Fruit fly (Drosophila melanogaster): ENCODE data around the gene CG45099.

The CG45099 gene

dm6 chr3R:21992909-21993308 is 41.2 kb downstream of the CG45099 start:
- TF ChIP-seq vri (GFP tag; optimal IDR thresholded peaks at IDR 0.05) (no peak), net (GFP tag; optimal IDR thresholded peaks at IDR 0.05) (peak; percentile 64), CG10631 (GFP tag; optimal IDR thresholded peaks at IDR 0.05) (peak; percentile 47), dac (GFP tag; optimal IDR thresholded peaks at IDR 0.05) (no peak), Sox14 (GFP tag; optimal IDR thresholded peaks at IDR 0.05) (peak; percentile 72), esn (GFP tag; optimal IDR thresholded peaks at IDR 0.05) (peak; percentile 27), CG11294 (GFP tag; IDR thresholded peaks at IDR 0.05) (peak; percentile 75), CG7368 (GFP tag; optimal IDR thresholded peaks at IDR 0.05) (peak; percentile 24), acj6 (GFP tag; optimal IDR thresholded peaks at IDR 0.05) (peak; percentile 58), Gug (GFP tag; IDR thresholded peaks at IDR 0.05) (peak; percentile 70; the same call in 1 of the 2 replicates), CG4318 (GFP tag; optimal IDR thresholded peaks at IDR 0.05) (peak; percentile 55), Hr4 (GFP tag; optimal IDR thresholded peaks at IDR 0.05) (peak; percentile 89), Sox15 (GFP tag; optimal IDR thresholded peaks at IDR 0.05) (peak; percentile 36), CG1621 (tag; optimal IDR thresholded peaks at IDR 0.05) (peak; percentile 27), CG34406 (GFP tag; optimal IDR thresholded peaks at IDR 0.05) (peak; percentile 37), Hr39 (GFP tag; optimal IDR thresholded peaks at IDR 0.05) (peak; percentile 71), ss (GFP tag; optimal IDR thresholded peaks at IDR 0.05) (peak in 1 of 2 experiments; percentile 11), dsx (GFP tag; optimal IDR thresholded peaks at IDR 0.05; ENCODE audit: poor library complexity, severe bottlenecking) (peak; percentile 52), Lpt (GFP tag; optimal IDR thresholded peaks at IDR 0.05) (peak; percentile 29), Met (GFP tag; optimal IDR thresholded peaks at IDR 0.05) (peak; percentile 47), CG3919 (GFP tag; optimal IDR thresholded peaks at IDR 0.05) (peak; percentile 64), eg (GFP tag; IDR thresholded peaks at IDR 0.05) (peak; percentile 78), CG32006 (GFP tag; optimal IDR thresholded peaks at IDR 0.05) (peak; percentile 83), svp (GFP tag) (peak; percentile 66), CG16779 (tag; optimal IDR thresholded peaks at IDR 0.05) (no peak), Eip75B (GFP tag; optimal IDR thresholded peaks at IDR 0.05) (no peak), CG3032 (tag; optimal IDR thresholded peaks at IDR 0.05) (peak; percentile 51), CG11902 (GFP tag; optimal IDR thresholded peaks at IDR 0.05) (peak; percentile 52), CG9139 (GFP tag; optimal IDR thresholded peaks at IDR 0.05) (peak; percentile 6), CG6792 (GFP tag; optimal IDR thresholded peaks at IDR 0.05) (peak; percentile 5), fkh (GFP tag; optimal IDR thresholded peaks at IDR 0.05) (no peak), CG8632 (GFP tag; optimal IDR thresholded peaks at IDR 0.05) (peak; percentile 24), CG15336 (GFP tag; IDR thresholded peaks at IDR 0.05) (peak; percentile 82), Ets96B (tag; optimal IDR thresholded peaks at IDR 0.05) (peak; percentile 43), Eip93F (GFP tag; optimal IDR thresholded peaks at IDR 0.05) (no peak), CG31627 (GFP tag; optimal IDR thresholded peaks at IDR 0.05) (peak; percentile 72), pdm3 (GFP tag; optimal IDR thresholded peaks at IDR 0.05) (peak; percentile 75), CG8119 (GFP tag; IDR thresholded peaks at IDR 0.05) (peak; percentile 80), Smox (GFP tag; optimal IDR thresholded peaks at IDR 0.05) (peak; percentile 42), CG10669 (GFP tag; optimal IDR thresholded peaks at IDR 0.05) (peak; percentile 60), CG6163 (GFP tag; IDR thresholded peaks at IDR 0.05) (peak; percentile 74), CG8319 (GFP tag; optimal IDR thresholded peaks at IDR 0.05) (peak; percentile 43), OdsH (GFP tag; optimal IDR thresholded peaks at IDR 0.05) (peak; percentile 79), CG6276 (GFP tag; optimal IDR thresholded peaks at IDR 0.05) (peak; percentile 66), Eip78C (GFP tag) (peak; percentile 91), salr (GFP tag; optimal IDR thresholded peaks at IDR 0.05) (peak; percentile 34 to 46), fd59A (GFP tag; optimal IDR thresholded peaks at IDR 0.05) (peak; percentile 24), Blimp-1 (GFP tag; optimal IDR thresholded peaks at IDR 0.05) (no peak), fd85E (GFP tag; optimal IDR thresholded peaks at IDR 0.05) (no peak), CG11762 (GFP tag; optimal IDR thresholded peaks at IDR 0.05; ENCODE audit: insufficient read depth) (peak; percentile 32), topi (GFP tag; optimal IDR thresholded peaks at IDR 0.05) (peak; percentile 52), Sox102F (GFP tag; optimal IDR thresholded peaks at IDR 0.05) (peak; percentile 17)
